Fruit fly (Drosophila melanogaster) whole organism: ENCODE measurements around the gene CG7810.

Experiments used
- CG8478 ChIP-seq: fragments of >200 bp; optimal IDR thresholded peaks from 2 replicates; lab custom pipeline; 2018; ENCODE audit warnings: inconsistent platforms
- Dll ChIP-seq: fragments of >200 bp; optimal IDR thresholded peaks from 2 replicates; lab custom pipeline; 2017
- pan ChIP-seq: fragments of >200 bp; optimal IDR thresholded peaks from 2 replicates; lab custom pipeline; 2017
- psq ChIP-seq: fragments of >200 bp; optimal IDR thresholded peaks from 2 replicates; lab custom pipeline; 2017
- usp ChIP-seq: fragments of >200 bp; optimal IDR thresholded peaks from 2 replicates; lab custom pipeline; 2017; ENCODE audit warnings: missing biosample characterization, missing genetic modification characterization, mixed read lengths

DNA sequence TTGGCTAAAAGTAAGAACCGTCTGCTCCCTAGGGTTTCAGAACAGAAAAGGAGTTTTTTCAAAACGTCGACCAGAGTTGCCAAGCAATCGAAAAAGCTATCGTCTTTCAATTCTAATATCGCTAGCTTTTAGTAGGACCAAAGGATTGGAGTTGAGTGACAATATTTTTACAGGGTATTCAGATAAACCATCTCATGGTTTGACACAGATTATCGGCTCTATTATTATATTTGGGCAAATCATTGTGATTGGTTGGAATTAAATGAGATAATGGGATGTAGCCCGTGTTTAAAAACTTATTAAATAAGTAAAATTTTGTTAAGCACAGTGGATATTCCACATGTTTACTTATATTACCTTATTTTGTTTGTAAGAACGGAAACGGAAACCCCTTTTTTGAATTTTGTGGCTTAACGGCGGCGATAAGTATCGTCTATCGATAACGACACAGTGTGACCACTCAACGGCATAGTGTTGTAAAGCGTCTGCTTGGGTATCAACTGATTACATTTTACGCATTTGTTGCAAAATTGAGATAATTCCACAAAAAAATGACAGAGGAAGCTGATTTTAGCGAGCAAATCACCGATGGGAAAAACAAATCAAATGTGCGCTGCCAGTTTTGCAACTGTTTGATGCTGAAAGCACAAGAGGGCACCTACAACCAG is 9.0 kb upstream of the CG7810 start, which contains the start of the genes mtsh and strat:
- no peak for TF ChIP-seq psq (lab: Kevin White, UChicago)
- TF ChIP-seq Dll (lab: Kevin White, UChicago): no peak
- no peak for TF ChIP-seq CG8478 (lab: Kevin White, UChicago)
- no peak for TF ChIP-seq pan (lab: Kevin White, UChicago)
- no peak for TF ChIP-seq usp
